Fruit fly (Drosophila melanogaster) whole organism, adult: ENCODE measurements around the gene CG3726.
A peak's percentile ranks its signal among the peaks of the same experiment; 100 is the strongest.

ENCODE experiments used
- CG11617 ChIP-seq: fragments of 200-800 bp; sonication (Bioruptor generic); optimal IDR thresholded peaks from 2 replicates; lab custom pipeline; 2017; ENCODE audit warnings: mild to moderate bottlenecking, missing biosample characterization, missing genetic modification reagents, missing genetic modification characterization
- CG12768 ChIP-seq: fragments of 200-800 bp; sonication (Bioruptor generic); optimal IDR thresholded peaks from 2 replicates; lab custom pipeline; 2017; ENCODE audit warnings: missing biosample characterization, missing genetic modification characterization, mild to moderate bottlenecking, moderate library complexity, missing genetic modification reagents
- CG14711 ChIP-seq: fragments of 200-800 bp; sonication (Bioruptor generic); optimal IDR thresholded peaks from 2 replicates; lab custom pipeline; 2018; ENCODE audit warnings: missing biosample characterization, mild to moderate bottlenecking, missing genetic modification characterization, moderate library complexity
- CG1620 ChIP-seq: fragments of 200-800 bp; sonication (Bioruptor generic); optimal IDR thresholded peaks from 2 replicates; lab custom pipeline; 2016; ENCODE audit warnings: missing biosample characterization, missing genetic modification characterization
- CG33017 ChIP-seq: fragments of 200-800 bp; sonication (Bioruptor generic); optimal IDR thresholded peaks from 2 replicates; lab custom pipeline; 2018; ENCODE audit warnings: missing biosample characterization, mild to moderate bottlenecking, missing genetic modification characterization, moderate library complexity
- CG5204 ChIP-seq: fragments of 200-800 bp; sonication (Bioruptor generic); optimal IDR thresholded peaks from 2 replicates; lab custom pipeline; 2016; ENCODE audit warnings: missing biosample characterization, missing genetic modification characterization
- CG7045 ChIP-seq: fragments of 200-800 bp; sonication (Bioruptor generic); optimal IDR thresholded peaks from 2 replicates; lab custom pipeline; 2017; ENCODE audit warnings: missing biosample characterization, mild to moderate bottlenecking, missing genetic modification characterization
- CG7101 ChIP-seq: fragments of 200-800 bp; sonication (Bioruptor generic); optimal IDR thresholded peaks from 2 replicates; lab custom pipeline; 2018; ENCODE audit warnings: missing biosample characterization, mild to moderate bottlenecking, missing genetic modification characterization, moderate library complexity
- Clk ChIP-seq: fragments of 200-800 bp; sonication (Bioruptor generic); optimal IDR thresholded peaks from 2 replicates; lab custom pipeline; 2017; ENCODE audit warnings: missing biosample characterization, missing genetic modification characterization
- Crg-1 ChIP-seq: fragments of 200-800 bp; sonication (Bioruptor generic); optimal IDR thresholded peaks from 2 replicates; lab custom pipeline; 2016; ENCODE audit warnings: missing biosample characterization, missing genetic modification characterization
- Hr96 ChIP-seq: fragments of 200-800 bp; sonication (Bioruptor generic); optimal IDR thresholded peaks from 2 replicates; lab custom pipeline; 2016; ENCODE audit warnings: missing biosample characterization, missing genetic modification characterization
- Mnt ChIP-seq: fragments of 200-800 bp; sonication (Bioruptor generic); optimal IDR thresholded peaks from 2 replicates; lab custom pipeline; 2016; ENCODE audit warnings: missing biosample characterization, mild to moderate bottlenecking, missing genetic modification characterization
- bab1 ChIP-seq: fragments of 200-800 bp; sonication (Bioruptor generic); optimal IDR thresholded peaks from 3 replicates; lab custom pipeline; 2019; ENCODE audit warnings: missing biosample characterization, mild to moderate bottlenecking, missing genetic modification characterization, moderate library complexity
- cic ChIP-seq: fragments of 200-800 bp; sonication (Bioruptor generic); optimal IDR thresholded peaks from 2 replicates; lab custom pipeline; 2017; ENCODE audit warnings: missing biosample characterization, mild to moderate bottlenecking, missing genetic modification characterization, moderate library complexity
- cnc ChIP-seq, 2 experiments: fragments of >200 bp; optimal IDR thresholded peaks; 2 replicates each; lab custom pipeline; 2017
- kay ChIP-seq: fragments of 200-800 bp; sonication (Bioruptor generic); peaks from one replicate; lab custom pipeline; 2016; ENCODE audit warnings: missing biosample characterization, missing genetic modification characterization, borderline replicate concordance
- ovo ChIP-seq: fragments of 200-800 bp; sonication (Bioruptor generic); optimal IDR thresholded peaks from 2 replicates; lab custom pipeline; 2016; ENCODE audit warnings: missing biosample characterization, missing genetic modification characterization
- pad ChIP-seq: fragments of 200-800 bp; sonication (Bioruptor generic); optimal IDR thresholded peaks from 3 replicates; lab custom pipeline; 2017; ENCODE audit warnings: missing biosample characterization, missing genetic modification characterization, mild to moderate bottlenecking, moderate library complexity, missing genetic modification reagents
- tj ChIP-seq: fragments of 200-800 bp; sonication (Bioruptor generic); optimal IDR thresholded peaks from 3 replicates; lab custom pipeline; 2017; ENCODE audit warnings: missing biosample characterization, mild to moderate bottlenecking, missing genetic modification characterization, moderate library complexity
- toe ChIP-seq: fragments of 200-800 bp; sonication (Bioruptor generic); optimal IDR thresholded peaks from 2 replicates; lab custom pipeline; 2016; ENCODE audit warnings: missing biosample characterization, missing genetic modification characterization

CG3726 gene

DNA sequence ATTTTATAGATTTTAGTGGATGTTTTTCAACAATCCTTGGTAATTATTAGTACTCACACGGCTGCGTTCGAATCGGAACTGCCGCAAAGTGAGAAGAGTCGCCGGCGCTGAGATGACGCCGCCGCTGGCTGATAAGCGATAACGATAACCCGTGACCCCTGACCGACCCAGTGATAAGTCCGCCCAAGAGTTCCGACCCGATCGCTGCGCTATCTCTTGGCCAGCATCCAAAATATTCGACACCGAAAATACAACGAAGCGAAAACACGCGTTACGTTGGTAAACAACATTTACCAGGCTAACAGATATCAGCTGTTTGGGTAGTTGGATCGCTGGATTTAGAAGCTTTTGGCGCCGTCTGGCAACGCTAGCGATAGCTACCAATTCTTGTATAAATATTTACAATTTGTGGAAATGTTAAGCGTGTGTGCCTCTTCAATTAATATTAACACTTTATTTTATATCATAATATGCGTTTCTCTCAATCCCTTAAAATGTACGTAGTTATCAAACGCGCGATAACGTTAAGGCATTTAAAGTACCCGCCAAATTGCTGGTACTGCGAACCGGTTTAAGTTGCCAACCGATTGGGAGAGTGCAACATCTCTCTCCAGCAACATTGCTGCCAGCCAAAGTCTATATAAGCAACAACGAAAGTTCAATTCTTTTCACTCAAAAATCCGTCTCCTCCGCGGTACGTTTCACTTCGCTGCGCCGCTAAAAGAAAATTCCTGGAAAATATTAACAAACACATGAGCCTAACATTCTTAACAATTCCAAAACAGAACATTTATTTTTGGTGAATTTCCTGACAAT, at the start of gene CG3726, which contains the start of gene Shmt:
CG3726 (plus strand) TSS at position 604 of the 816 bp plus-strand sequence.
Shmt (minus strand) TSS at position 304 of the 816 bp plus-strand sequence.
- TF ChIP-seq pad (GFP tag; lab: Kevin White, UChicago) (peak; percentile 20), CG7101 (tag; lab: Kevin White, UChicago) (peak; percentile 47), tj (GFP tag; lab: Kevin White, UChicago) (no peak), CG14711 (tag; lab: Kevin White, UChicago) (no peak), CG1620 (GFP tag; lab: Kevin White, UChicago) (peak; percentile 40), Crg-1 (GFP tag; lab: Kevin White, UChicago) (peak; percentile 56), CG33017 (tag; lab: Kevin White, UChicago) (no peak), Mnt (peak; percentile 21), bab1 (GFP tag; lab: Kevin White, UChicago) (peak; percentile 52), cic (peak; percentile 23)

- TF ChIP-seq CG14711 (tag; lab: Kevin White, UChicago) (no peak), tj (GFP tag; lab: Kevin White, UChicago) (no peak), Crg-1 (GFP tag; lab: Kevin White, UChicago) (no peak), CG1620 (GFP tag; lab: Kevin White, UChicago) (no peak), cnc (optimal IDR thresholded peaks at IDR 0.05; lab: Kevin White, UChicago) (no peak), Hr96 (GFP tag; lab: Kevin White, UChicago) (no peak), ovo (no peak), CG11617 (no peak), pad (GFP tag; lab: Kevin White, UChicago) (no peak), cic (no peak), CG12768 (GFP tag; lab: Kevin White, UChicago) (no peak), toe (GFP tag; lab: Kevin White, UChicago) (no peak), kay (GFP tag; lab: Kevin White, UChicago) (no peak), CG7045 (no peak), CG5204 (no peak), Clk (no peak), CG7101 (tag; lab: Kevin White, UChicago) (no peak)
Measured at dm6 chrX:5868795-5869194, 48.1 kb upstream of the CG3726 start, which contains the start of gene CG15764. TSS of gene CG15764 (plus strand) at chrX:5869095.

dm6 chrX:5873164-5873563, 43.7 kb upstream of the CG3726 start, which contains the start of gene GAA1:
TSS of gene GAA1 (minus strand) at chrX:5873357.
- peak; percentile 3 for TF ChIP-seq Mnt
- TF ChIP-seq toe (GFP tag; lab: Kevin White, UChicago): no peak
- peak; percentile 57 for TF ChIP-seq CG14711 (tag; lab: Kevin White, UChicago)
- TF ChIP-seq bab1 (GFP tag; lab: Kevin White, UChicago): peak; percentile 53
- peak; percentile 11 for TF ChIP-seq CG11617
- peak; percentile 8 for TF ChIP-seq CG7101 (tag; lab: Kevin White, UChicago)
- no peak for TF ChIP-seq CG33017 (tag; lab: Kevin White, UChicago)

dm6 chrX:5876584-5876983, 40.3 kb upstream of the CG3726 start, which contains the start of gene mof:
TSS of gene mof (minus strand) at chrX:5876853.
- TF ChIP-seq CG5204: no peak
- TF ChIP-seq bab1 (GFP tag; lab: Kevin White, UChicago): peak; percentile 74
- no peak for TF ChIP-seq ovo
- no peak for TF ChIP-seq CG12768 (GFP tag; lab: Kevin White, UChicago)
- no peak for TF ChIP-seq tj (GFP tag; lab: Kevin White, UChicago)
- TF ChIP-seq cnc (optimal IDR thresholded peaks at IDR 0.05; lab: Kevin White, UChicago): no peak
- no peak for TF ChIP-seq CG11617
- TF ChIP-seq Mnt: peak; percentile 17
- TF ChIP-seq CG7101 (tag; lab: Kevin White, UChicago): no peak
- no peak for TF ChIP-seq CG7045
- TF ChIP-seq CG14711 (tag; lab: Kevin White, UChicago): no peak

DNA sequence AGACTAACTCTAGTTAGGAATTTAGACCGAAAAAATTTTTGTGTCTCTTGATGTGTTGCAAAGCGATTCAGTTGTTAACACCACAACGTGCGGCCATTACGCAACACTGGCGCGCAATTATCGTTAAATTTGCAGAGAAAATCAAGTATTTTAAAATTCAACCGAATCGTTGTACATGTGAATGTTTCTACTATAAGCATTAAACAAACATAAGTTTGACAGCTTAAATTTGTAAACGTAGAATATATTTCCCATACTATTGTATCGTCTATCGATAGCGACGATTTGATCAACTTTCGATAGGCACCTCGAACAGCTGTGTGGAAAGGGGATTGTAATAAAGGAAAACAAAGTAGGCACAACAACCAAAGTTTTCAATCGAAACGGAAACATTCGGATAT, 37.4 kb upstream of the CG3726 start, which contains the start of the genes Usp30 and CG16721:
Usp30 (minus strand) TSS at position 245 of the 401 bp plus-strand sequence.
CG16721 (plus strand) TSS at position 327 of the 401 bp plus-strand sequence.
- TF ChIP-seq CG14711 (tag; lab: Kevin White, UChicago): peak; percentile 76
- peak; percentile 95 for TF ChIP-seq Crg-1 (GFP tag; lab: Kevin White, UChicago)
- TF ChIP-seq CG7045: peak; percentile 22
- TF ChIP-seq toe (GFP tag; lab: Kevin White, UChicago): peak; percentile 37
- no peak for TF ChIP-seq cnc (optimal IDR thresholded peaks at IDR 0.05; lab: Kevin White, UChicago)
- TF ChIP-seq kay (GFP tag; lab: Kevin White, UChicago): no peak
- TF ChIP-seq cic: peak; percentile 48
- no peak for TF ChIP-seq CG5204
- TF ChIP-seq Mnt: peak; percentile 86
- peak; percentile 80 for TF ChIP-seq bab1 (GFP tag; lab: Kevin White, UChicago)
- TF ChIP-seq CG7101 (tag; lab: Kevin White, UChicago): peak; percentile 85
- TF ChIP-seq CG11617: peak; percentile 69
- TF ChIP-seq ovo: peak; percentile 55
- peak; percentile 71 for TF ChIP-seq CG33017 (tag; lab: Kevin White, UChicago)
- no peak for TF ChIP-seq Clk
- TF ChIP-seq CG1620 (GFP tag; lab: Kevin White, UChicago): peak; percentile 89
- TF ChIP-seq tj (GFP tag; lab: Kevin White, UChicago): peak; percentile 24
- TF ChIP-seq CG12768 (GFP tag; lab: Kevin White, UChicago): peak; percentile 68
- peak; percentile 83 for TF ChIP-seq pad (GFP tag; lab: Kevin White, UChicago)
